Worm (Caenorhabditis elegans) whole organism, L3 larva: ENCODE results near the gene lev-1.

Source experiments
- R02D3.7 ChIP-seq: fragments of 150-350 bp; optimal IDR thresholded peaks from 2 replicates; lab custom pipeline; 2014; ENCODE audit warnings: missing biosample characterization, missing genetic modification characterization
- ZK546.5 ChIP-seq: sonication (generic microtip); optimal IDR thresholded peaks from 2 replicates; lab custom pipeline; 2017; ENCODE audit warnings: missing biosample characterization, missing genetic modification characterization
- aly-2 ChIP-seq: fragments of 150-350 bp; optimal IDR thresholded peaks from 2 replicates; lab custom pipeline; 2014; ENCODE audit warnings: missing biosample characterization, missing genetic modification characterization
- ama-1 ChIP-seq: fragments of 150-350 bp; optimal IDR thresholded peaks from 2 replicates; lab custom pipeline; 2018
- ceh-16 ChIP-seq: sonication (generic microtip); optimal IDR thresholded peaks from 2 replicates; lab custom pipeline; 2017; ENCODE audit warnings: missing biosample characterization, missing genetic modification characterization
- ceh-28 ChIP-seq: fragments of 150-350 bp; optimal IDR thresholded peaks from 2 replicates; lab custom pipeline; 2014; ENCODE audit warnings: missing biosample characterization, missing genetic modification reagents, missing genetic modification characterization
- egl-27 ChIP-seq: sonication (generic microtip); optimal IDR thresholded peaks from 4 replicates; lab custom pipeline; 2017; ENCODE audit warnings: missing biosample characterization, missing genetic modification reagents, missing genetic modification characterization
- egl-5 ChIP-seq: fragments of 150-350 bp; optimal IDR thresholded peaks from 2 replicates; lab custom pipeline; 2017; ENCODE audit warnings: missing biosample characterization, missing genetic modification reagents, missing genetic modification characterization, inconsistent platforms
- elt-2 ChIP-seq: sonication (generic microtip); optimal IDR thresholded peaks from 2 replicates; lab custom pipeline; 2016; ENCODE audit warnings: missing genetic modification reagents, mild to moderate bottlenecking, missing genetic modification characterization, missing compliant biosample characterization
- elt-3 ChIP-seq, 3 experiments: fragments of 150-350 bp in 1 of 3; sonication (generic microtip) in 2 of 3; optimal IDR thresholded peaks; 2 replicates in 2 of 3; 4 replicates in 1 of 3; lab custom pipeline; 2014 to 2017; ENCODE audit warnings: missing biosample characterization in 3 of 3, missing genetic modification characterization in 3 of 3
- eor-1 ChIP-seq, 2 experiments: fragments of 150-350 bp; optimal IDR thresholded peaks; 2 replicates each; lab custom pipeline; 2014 to 2018; ENCODE audit warnings: missing biosample characterization in 2 of 2, missing genetic modification characterization in 2 of 2
- fkh-10 ChIP-seq: sonication (generic microtip); optimal IDR thresholded peaks from 2 replicates; lab custom pipeline; 2017; ENCODE audit warnings: missing biosample characterization, missing genetic modification reagents, missing genetic modification characterization
- fkh-2 ChIP-seq: fragments of 150-350 bp; optimal IDR thresholded peaks from 2 replicates; lab custom pipeline; 2014; ENCODE audit warnings: missing biosample characterization, missing genetic modification reagents, missing genetic modification characterization
- fos-1 ChIP-seq: fragments of 150-350 bp; optimal IDR thresholded peaks from 2 replicates; lab custom pipeline; 2014; ENCODE audit warnings: missing biosample characterization, missing genetic modification characterization
- jun-1 ChIP-seq: fragments of 150-350 bp; optimal IDR thresholded peaks from 2 replicates; lab custom pipeline; 2014; ENCODE audit warnings: missing biosample characterization, missing genetic modification reagents, missing genetic modification characterization
- lin-15B ChIP-seq: fragments of 150-350 bp; optimal IDR thresholded peaks from 2 replicates; lab custom pipeline; 2014; ENCODE audit warnings: missing biosample characterization, missing genetic modification characterization
- lin-39 ChIP-seq: fragments of 150-350 bp; optimal IDR thresholded peaks from 2 replicates; lab custom pipeline; 2018; ENCODE audit warnings: missing biosample characterization, missing genetic modification reagents, missing genetic modification characterization
- lsy-12 ChIP-seq: sonication (generic microtip); optimal IDR thresholded peaks from 2 replicates; lab custom pipeline; 2016; ENCODE audit warnings: mild to moderate bottlenecking, missing genetic modification characterization, missing compliant biosample characterization
- mdl-1 ChIP-seq: fragments of 150-350 bp; optimal IDR thresholded peaks from 2 replicates; lab custom pipeline; 2014; ENCODE audit warnings: missing biosample characterization, missing genetic modification characterization
- nfya-1 ChIP-seq: sonication (generic microtip); optimal IDR thresholded peaks from 2 replicates; lab custom pipeline; 2017; ENCODE audit warnings: missing genetic modification characterization, mild to moderate bottlenecking, missing compliant biosample characterization, antibody characterized with exemption, moderate library complexity; ENCODE audit not compliant: insufficient read depth
- nhr-11 ChIP-seq: fragments of 150-350 bp; optimal IDR thresholded peaks from 2 replicates; lab custom pipeline; 2014; ENCODE audit warnings: missing biosample characterization, missing genetic modification characterization
- nhr-12 ChIP-seq: fragments of 150-350 bp; optimal IDR thresholded peaks from 2 replicates; lab custom pipeline; 2014; ENCODE audit warnings: missing biosample characterization, missing genetic modification characterization
- nhr-67 ChIP-seq: fragments of 150-350 bp; optimal IDR thresholded peaks from 2 replicates; lab custom pipeline; 2014; ENCODE audit warnings: missing biosample characterization, missing genetic modification characterization
- nhr-76 ChIP-seq: fragments of 150-350 bp; sonication (generic microtip); optimal IDR thresholded peaks from 5 replicates; lab custom pipeline; 2014; ENCODE audit warnings: missing biosample characterization, missing genetic modification characterization
- nhr-77 ChIP-seq: fragments of 150-350 bp; optimal IDR thresholded peaks from 2 replicates; lab custom pipeline; 2014; ENCODE audit warnings: missing biosample characterization, missing genetic modification characterization
- pqm-1 ChIP-seq: fragments of 150-350 bp; optimal IDR thresholded peaks from 2 replicates; lab custom pipeline; 2017; ENCODE audit warnings: missing biosample characterization, missing genetic modification characterization, inconsistent platforms
- sea-2 ChIP-seq: fragments of 150-350 bp; sonication (generic microtip); optimal IDR thresholded peaks from 4 replicates; lab custom pipeline; 2014; ENCODE audit warnings: missing biosample characterization, missing genetic modification reagents, missing genetic modification characterization
- skn-1 ChIP-seq: fragments of 150-350 bp; optimal IDR thresholded peaks from 2 replicates; lab custom pipeline; 2014; ENCODE audit warnings: missing biosample characterization, missing genetic modification characterization
- snpc-4 ChIP-seq: fragments of 150-350 bp; optimal IDR thresholded peaks from 2 replicates; lab custom pipeline; 2014; ENCODE audit warnings: missing biosample characterization, missing genetic modification characterization
- tbx-2 ChIP-seq: sonication (generic microtip); optimal IDR thresholded peaks from 2 replicates; lab custom pipeline; 2016; ENCODE audit warnings: mild to moderate bottlenecking, missing genetic modification characterization, missing compliant biosample characterization
- unc-62 ChIP-seq: fragments of 150-350 bp; sonication (generic microtip); optimal IDR thresholded peaks from 4 replicates; lab custom pipeline; 2014; ENCODE audit warnings: missing biosample characterization, missing genetic modification reagents, missing genetic modification characterization
- zag-1 ChIP-seq: fragments of 150-350 bp; optimal IDR thresholded peaks from 2 replicates; lab custom pipeline; 2014; ENCODE audit warnings: missing biosample characterization, missing genetic modification characterization
- ztf-11 ChIP-seq: fragments of 150-350 bp; optimal IDR thresholded peaks from 2 replicates; lab custom pipeline; 2014; ENCODE audit warnings: missing biosample characterization, missing genetic modification characterization
- ztf-4 ChIP-seq: fragments of 150-350 bp; optimal IDR thresholded peaks from 2 replicates; lab custom pipeline; 2014; ENCODE audit warnings: missing biosample characterization, missing genetic modification characterization

The lev-1 gene

ce11 chrIV:13205891-13206290, 26.7 kb upstream of the lev-1 start:
- TF ChIP-seq fkh-2 (tag; lab: Kevin White, UChicago), result no peak
- TF ChIP-seq skn-1 (tag; lab: Kevin White, UChicago), result no peak
- TF ChIP-seq lin-15B (tag; lab: Kevin White, UChicago), result peak; percentile 51
- peak; percentile 34 for TF ChIP-seq elt-2 (tag; lab: Kevin White, UChicago)
- no peak for TF ChIP-seq sea-2 (GFP tag; lab: Kevin White, UChicago)
- TF ChIP-seq ceh-16 (tag; lab: Kevin White, UChicago), result no peak
- TF ChIP-seq nfya-1 (tag; lab: Kevin White, UChicago), result peak; percentile 49
- peak; percentile 7 for TF ChIP-seq pqm-1
- TF ChIP-seq zag-1, result no peak
- TF ChIP-seq egl-27 (tag; lab: Kevin White, UChicago), result no peak

- TF ChIP-seq mdl-1 (no peak), nhr-77 (tag; lab: Kevin White, UChicago) (no peak), nhr-67 (no peak), lin-39 (no peak), ama-1 (lab: Kevin White, UChicago) (no peak), nhr-12 (tag; lab: Kevin White, UChicago) (no peak), nhr-11 (tag; lab: Kevin White, UChicago) (no peak)
Observed at ce11 chrIV:13204037-13204436, 24.8 kb upstream of the lev-1 start, which contains the start of gene ced-3. ced-3 (minus strand) TSS chrIV:13204137.

ce11 chrIV:13197282-13197681, 18.1 kb upstream of the lev-1 start, which contains the start of gene C48D1.1:
C48D1.1 (minus strand) TSS chrIV:13197382.
- no peak for TF ChIP-seq sea-2 (GFP tag; lab: Kevin White, UChicago)
- no peak for TF ChIP-seq nhr-11 (tag; lab: Kevin White, UChicago)
- no peak for TF ChIP-seq lsy-12 (tag; lab: Kevin White, UChicago)
- no peak for TF ChIP-seq lin-39
- no peak for TF ChIP-seq ztf-4 (tag; lab: Kevin White, UChicago)
- no peak for TF ChIP-seq ceh-28
- no peak for TF ChIP-seq nfya-1 (tag; lab: Kevin White, UChicago)
- TF ChIP-seq mdl-1, result no peak

DNA sequence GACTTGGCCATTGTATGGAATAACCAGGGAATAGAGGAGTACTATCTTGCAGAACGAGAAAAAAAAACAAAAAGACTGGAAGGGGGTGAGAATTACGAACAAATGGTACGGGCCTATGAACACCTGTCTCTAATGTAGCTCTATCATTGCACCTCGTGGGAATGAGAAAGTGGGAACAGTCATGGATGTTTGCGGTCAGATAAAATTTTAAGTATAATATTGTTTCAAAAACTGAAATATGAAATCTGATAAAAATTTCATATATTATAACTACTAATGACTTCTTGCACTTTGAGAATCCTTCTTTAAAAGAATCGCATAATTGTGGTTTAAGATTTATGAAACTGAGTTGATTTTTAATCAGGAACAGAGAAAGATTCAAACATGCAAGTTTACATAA, 14.0 kb upstream of the lev-1 start, which contains the start of gene F58D2.5:
F58D2.5 (minus strand) TSS at position 101 of the 400 bp plus-strand sequence.
- no peak for TF ChIP-seq egl-27 (tag; lab: Kevin White, UChicago)
- no peak for TF ChIP-seq nhr-76 (tag; lab: Kevin White, UChicago)
- TF ChIP-seq mdl-1, result no peak
- no peak for TF ChIP-seq fos-1 (tag; lab: Kevin White, UChicago)
- no peak for TF ChIP-seq R02D3.7 (tag; lab: Kevin White, UChicago)
- no peak for TF ChIP-seq nhr-67
- no peak for TF ChIP-seq sea-2 (GFP tag; lab: Kevin White, UChicago)
- no peak for TF ChIP-seq ztf-4 (tag; lab: Kevin White, UChicago)

- TF ChIP-seq ama-1 (lab: Kevin White, UChicago) (no peak), lin-39 (no peak), ZK546.5 (tag; lab: Kevin White, UChicago) (no peak), tbx-2 (tag; lab: Kevin White, UChicago) (no peak), snpc-4 (tag; lab: Kevin White, UChicago) (no peak), zag-1 (no peak), ztf-11 (tag; lab: Kevin White, UChicago) (no peak), skn-1 (tag; lab: Kevin White, UChicago) (no peak), eor-1 (tag; optimal IDR thresholded peaks at IDR 0.05; lab: Kevin White, UChicago) (no peak), fkh-10 (GFP tag; lab: Kevin White, UChicago) (no peak), aly-2 (no peak), elt-3 (tag; optimal IDR thresholded peaks at IDR 0.05; lab: Kevin White, UChicago) (no peak), jun-1 (tag; lab: Kevin White, UChicago) (no peak), fkh-2 (tag; lab: Kevin White, UChicago) (no peak), egl-5 (tag; lab: Kevin White, UChicago) (no peak), unc-62 (GFP tag; lab: Kevin White, UChicago) (no peak)
Observed at ce11 chrIV:13190075-13190474, 10.9 kb upstream of the lev-1 start.
